Worm (Caenorhabditis elegans) whole organism, midembryonic: ENCODE results near the gene mam-4.

Experiments
- T22C8.4 ChIP-seq: fragments of 200-800 bp; sonication (Bioruptor generic); IDR thresholded peaks from 2 replicates; pipeline ENCODE4 v1.3.6; 2022; ENCODE audit warnings: missing genetic modification characterization, missing compliant biosample characterization
- flt-1 ChIP-seq: fragments of 200-800 bp; sonication (Bioruptor generic); IDR thresholded peaks from 2 replicates; pipeline ENCODE4 v1.3.6; 2022; ENCODE audit warnings: missing genetic modification characterization, missing compliant biosample characterization
- klf-2 ChIP-seq: fragments of 200-800 bp; sonication (Bioruptor generic); conservative IDR thresholded peaks from 2 replicates; pipeline ENCODE4 v1.3.6; 2022; ENCODE audit warnings: missing genetic modification reagents, missing genetic modification characterization, missing compliant biosample characterization
- ref-1 ChIP-seq: fragments of 200-800 bp; sonication (Bioruptor generic); conservative IDR thresholded peaks from 2 replicates; pipeline ENCODE4 v1.3.6; 2022; ENCODE audit warnings: missing genetic modification reagents, missing genetic modification characterization, missing compliant biosample characterization
- ztf-23 ChIP-seq: fragments of 200-800 bp; sonication (Bioruptor generic); IDR thresholded peaks from 2 replicates; pipeline ENCODE4 v1.3.6; 2022; ENCODE audit warnings: missing genetic modification reagents, missing genetic modification characterization, missing compliant biosample characterization

ce11 chrV:11235876-11236275 is 12.1 kb upstream of the mam-4 start:
- no peak for TF ChIP-seq flt-1 (GFP tag; lab: Robert Waterston, UW)
- TF ChIP-seq T22C8.4 (GFP tag; lab: Robert Waterston, UW), result no peak
- TF ChIP-seq ref-1 (GFP tag; lab: Robert Waterston, UW), result no peak
- TF ChIP-seq klf-2, result no peak
- TF ChIP-seq ztf-23 (GFP tag; lab: Robert Waterston, UW), result no peak
